Fruit fly (Drosophila melanogaster): ENCODE results near the gene Polr1C.

Gene Polr1C

DNA sequence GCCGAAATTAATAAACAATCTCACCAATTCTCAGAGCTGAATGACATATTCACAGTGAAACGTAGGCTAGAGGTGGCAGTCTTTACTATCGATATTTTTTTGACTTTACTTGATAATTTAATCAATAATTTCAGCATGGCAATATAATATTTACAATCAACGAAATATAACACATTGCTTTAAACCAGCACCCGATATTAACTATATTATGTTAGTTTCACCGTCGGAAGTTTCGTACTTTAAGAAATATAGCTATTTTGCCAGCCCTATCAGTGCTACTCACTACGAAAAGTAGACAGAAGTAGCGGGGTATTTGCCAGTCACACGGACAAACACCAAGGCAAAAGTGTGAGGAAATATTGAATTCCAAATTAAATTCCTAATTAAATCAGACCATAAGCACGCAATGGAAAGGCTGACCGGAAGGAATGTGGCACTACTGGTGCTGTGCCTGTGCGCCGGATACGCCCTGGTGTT lies 42.0 kb downstream of the Polr1C start, which contains the start of the genes CG31917, Tfb5 and SelT:
Gene CG31917 (minus strand): TSS at position 51 of the 477 bp plus-strand sequence.
Gene Tfb5 (minus strand): TSS at position 51 of the 477 bp plus-strand sequence.
Gene SelT (plus strand): TSS at position 139 of the 477 bp plus-strand sequence.
- TF ChIP-seq CG17801 (GFP tag; optimal IDR thresholded peaks at IDR 0.05; ENCODE audit: partially characterized antibody) = peak; percentile 73

Data from ovary, adult (tissue).